Fruit fly (Drosophila melanogaster) Kc167 (cell line): ENCODE data around the gene pan.

ENCODE experiments used
- Myc ChIP-seq: fragments of >200 bp; optimal IDR thresholded peaks from 2 replicates; lab custom pipeline; 2017; ENCODE audit warnings: missing external identifiers
- Sin3A ChIP-seq: fragments of >200 bp; optimal IDR thresholded peaks from 2 replicates; lab custom pipeline; 2018; ENCODE audit warnings: missing external identifiers
- h ChIP-seq: fragments of >200 bp; optimal IDR thresholded peaks from 3 replicates; lab custom pipeline; 2018; ENCODE audit warnings: missing external identifiers
- insv ChIP-seq: fragments of >200 bp; optimal IDR thresholded peaks from 3 replicates; lab custom pipeline; 2018; ENCODE audit warnings: missing external identifiers
- psq ChIP-seq: fragments of >200 bp; optimal IDR thresholded peaks from 2 replicates; lab custom pipeline; 2017; ENCODE audit warnings: missing external identifiers
- ttk ChIP-seq: sonication (Bioruptor generic); optimal IDR thresholded peaks from 2 replicates; lab custom pipeline; 2017; ENCODE audit warnings: missing external identifiers

Gene pan

dm6 chr4:60001-60997, 8.8 kb upstream of the pan start:
- TF ChIP-seq h (lab: Kevin White, UChicago) (no peak), Myc (lab: Kevin White, UChicago) (no peak), ttk (lab: Kevin White, UChicago) (no peak), insv (no peak), psq (lab: Kevin White, UChicago) (no peak), Sin3A (no peak)

- TF ChIP-seq Myc (lab: Kevin White, UChicago) (no peak), psq (lab: Kevin White, UChicago) (no peak), h (lab: Kevin White, UChicago) (no peak), ttk (lab: Kevin White, UChicago) (no peak), insv (no peak), Sin3A (no peak)
Observed at dm6 chr4:62538-62937, 6.6 kb upstream of the pan start.

- TF ChIP-seq ttk (lab: Kevin White, UChicago): no peak
- TF ChIP-seq h (lab: Kevin White, UChicago): no peak
- TF ChIP-seq Myc (lab: Kevin White, UChicago): no peak
- TF ChIP-seq insv: no peak
- no peak for TF ChIP-seq psq (lab: Kevin White, UChicago)
- no peak for TF ChIP-seq Sin3A
Observed at dm6 chr4:63307-63706, 5.8 kb upstream of the pan start.

- no peak for TF ChIP-seq psq (lab: Kevin White, UChicago)
- no peak for TF ChIP-seq insv
- no peak for TF ChIP-seq ttk (lab: Kevin White, UChicago)
- TF ChIP-seq h (lab: Kevin White, UChicago): no peak
- no peak for TF ChIP-seq Sin3A
- no peak for TF ChIP-seq Myc (lab: Kevin White, UChicago)
Observed at dm6 chr4:67063-67684, 2.0 kb upstream of the pan start, which contains the start of gene RpS3A. RpS3A (minus strand) TSS chr4:67207.

dm6 chr4:68184-68948, 760 bp upstream of the pan start:
- no peak for TF ChIP-seq insv
- no peak for TF ChIP-seq Sin3A
- no peak for TF ChIP-seq psq (lab: Kevin White, UChicago)
- TF ChIP-seq ttk (lab: Kevin White, UChicago): no peak
- no peak for TF ChIP-seq h (lab: Kevin White, UChicago)
- TF ChIP-seq Myc (lab: Kevin White, UChicago): no peak

- TF ChIP-seq h (lab: Kevin White, UChicago) (no peak), insv (no peak), ttk (lab: Kevin White, UChicago) (no peak), psq (lab: Kevin White, UChicago) (no peak), Sin3A (no peak), Myc (lab: Kevin White, UChicago) (no peak)
Observed at dm6 chr4:70127-70904, 1.2 kb downstream of the pan start.

dm6 chr4:76157-76556, 7.0 kb downstream of the pan start:
- TF ChIP-seq h (lab: Kevin White, UChicago): no peak
- no peak for TF ChIP-seq insv
- TF ChIP-seq Sin3A: no peak

- TF ChIP-seq Myc (lab: Kevin White, UChicago): no peak
- no peak for TF ChIP-seq h (lab: Kevin White, UChicago)
- no peak for TF ChIP-seq psq (lab: Kevin White, UChicago)
- TF ChIP-seq Sin3A: no peak
- no peak for TF ChIP-seq insv
- TF ChIP-seq ttk (lab: Kevin White, UChicago): no peak
Observed at dm6 chr4:84868-85267, 15.7 kb downstream of the pan start.

dm6 chr4:87278-87677, 18.2 kb downstream of the pan start:
- no peak for TF ChIP-seq insv
- TF ChIP-seq Sin3A: no peak
- TF ChIP-seq ttk (lab: Kevin White, UChicago): no peak
- TF ChIP-seq psq (lab: Kevin White, UChicago): no peak
- TF ChIP-seq Myc (lab: Kevin White, UChicago): no peak

dm6 chr4:89709-90108, 20.6 kb downstream of the pan start:
- no peak for TF ChIP-seq h (lab: Kevin White, UChicago)
- TF ChIP-seq Myc (lab: Kevin White, UChicago): no peak
- no peak for TF ChIP-seq insv
- TF ChIP-seq Sin3A: no peak
- TF ChIP-seq psq (lab: Kevin White, UChicago): no peak
- no peak for TF ChIP-seq ttk (lab: Kevin White, UChicago)

- TF ChIP-seq psq (lab: Kevin White, UChicago): no peak
- no peak for TF ChIP-seq h (lab: Kevin White, UChicago)
- no peak for TF ChIP-seq Myc (lab: Kevin White, UChicago)
- no peak for TF ChIP-seq ttk (lab: Kevin White, UChicago)
- TF ChIP-seq insv: no peak
- no peak for TF ChIP-seq Sin3A
Observed at dm6 chr4:92000-92399, 22.9 kb downstream of the pan start.
